Worm (Caenorhabditis elegans): ENCODE results near the gene lgc-41.

The lgc-41 gene

DNA sequence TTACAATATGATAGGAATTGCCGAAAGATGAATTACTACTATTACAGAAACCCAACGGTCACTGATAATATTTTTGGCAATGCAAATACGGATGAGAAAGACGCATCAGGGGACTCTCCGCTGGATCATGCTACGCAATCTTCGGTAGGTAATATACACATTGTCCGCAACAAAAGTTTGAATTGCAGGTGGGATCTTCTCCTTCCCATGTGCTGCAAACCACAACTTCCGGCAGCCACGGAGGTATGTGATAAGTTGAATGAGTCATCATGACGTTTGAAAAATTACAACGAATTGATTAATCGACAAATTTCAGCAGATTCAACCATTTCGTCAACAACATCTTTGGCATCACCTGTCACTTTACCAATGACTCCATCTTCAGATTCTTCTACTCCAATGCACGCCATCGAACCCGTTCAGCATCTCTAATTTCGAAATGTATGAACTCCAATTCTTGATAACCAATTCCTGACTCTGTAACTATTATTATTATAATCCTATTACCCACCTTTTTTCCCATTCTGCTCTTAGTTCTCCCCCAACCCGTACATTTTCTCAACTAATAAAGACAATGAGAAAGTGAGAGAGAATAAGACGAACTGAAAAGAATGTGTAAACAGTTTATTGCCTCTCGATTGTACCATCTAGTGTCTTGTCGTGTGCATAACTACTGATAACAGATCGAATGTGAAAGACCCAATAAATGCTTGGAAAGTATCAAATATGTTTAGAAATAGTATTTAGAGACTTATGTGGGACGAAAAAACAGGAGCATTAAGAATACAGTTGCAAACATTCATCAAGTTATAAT lies 23.3 kb downstream of the lgc-41 start:
- no peak for TF ChIP-seq bed-3 (GFP tag; optimal IDR thresholded peaks at IDR 0.05)
- no peak for TF ChIP-seq mep-1 (tag; optimal IDR thresholded peaks at IDR 0.05)
- no peak for TF ChIP-seq unc-62 (GFP tag; optimal IDR thresholded peaks at IDR 0.05)
- TF ChIP-seq mls-2 (tag; optimal IDR thresholded peaks at IDR 0.05), result no peak
- no peak for TF ChIP-seq nhr-237 (tag; optimal IDR thresholded peaks at IDR 0.05)
- no peak for TF ChIP-seq drap-1 (GFP tag; optimal IDR thresholded peaks at IDR 0.05)
- no peak for TF ChIP-seq pha-4 (tag; optimal IDR thresholded peaks at IDR 0.05)
- no peak for TF ChIP-seq zip-8 (tag; optimal IDR thresholded peaks at IDR 0.05)
- TF ChIP-seq nhr-12 (tag; optimal IDR thresholded peaks at IDR 0.05), result no peak
- TF ChIP-seq hlh-1 (tag; optimal IDR thresholded peaks at IDR 0.05), result no peak
- no peak for TF ChIP-seq nhr-2 (tag; optimal IDR thresholded peaks at IDR 0.05)
- no peak for TF ChIP-seq ham-2 (GFP tag; optimal IDR thresholded peaks at IDR 0.05)

DNA sequence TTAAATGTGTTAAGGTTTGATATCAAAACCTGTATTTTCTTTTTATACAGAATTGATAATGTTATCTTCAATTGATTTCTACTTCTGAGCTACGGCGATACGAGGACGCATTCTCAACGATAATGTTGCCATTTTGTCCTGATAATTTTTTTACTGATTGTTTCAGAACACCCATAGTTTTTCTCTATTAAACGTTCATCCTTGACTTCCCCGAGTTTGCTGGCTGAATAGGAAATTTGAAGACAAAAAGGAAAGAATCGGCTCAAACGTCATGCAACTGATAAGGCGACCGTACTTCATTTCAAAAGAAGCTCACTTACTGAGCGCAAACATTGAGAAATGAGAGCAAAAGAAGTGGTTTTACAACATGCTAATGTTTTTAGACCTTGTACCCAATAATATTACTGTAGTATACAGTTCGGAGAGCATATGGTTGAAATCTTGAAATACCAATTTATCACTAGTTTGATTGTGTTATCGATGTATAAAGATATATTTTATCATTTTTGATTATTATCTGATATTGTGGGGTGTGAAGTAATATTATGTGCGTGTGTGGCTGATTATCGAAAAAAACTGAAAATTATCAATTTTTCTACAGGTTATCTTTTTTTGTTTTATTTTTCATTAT lies 25.2 kb downstream of the lgc-41 start:
- TF ChIP-seq ham-2 (GFP tag; optimal IDR thresholded peaks at IDR 0.05) (no peak), nhr-76 (tag; optimal IDR thresholded peaks at IDR 0.05) (no peak), flh-1 (GFP tag; optimal IDR thresholded peaks at IDR 0.05) (no peak), nhr-28 (tag; optimal IDR thresholded peaks at IDR 0.05) (no peak), nhr-237 (tag; optimal IDR thresholded peaks at IDR 0.05) (no peak), nhr-2 (tag; optimal IDR thresholded peaks at IDR 0.05) (no peak), hlh-1 (tag; optimal IDR thresholded peaks at IDR 0.05) (no peak), mep-1 (tag; optimal IDR thresholded peaks at IDR 0.05) (no peak), elt-3 (tag; optimal IDR thresholded peaks at IDR 0.05) (no peak), ceh-43 (GFP tag; optimal IDR thresholded peaks at IDR 0.05) (no peak), unc-62 (GFP tag; optimal IDR thresholded peaks at IDR 0.05) (no peak), lin-13 (tag; optimal IDR thresholded peaks at IDR 0.05) (no peak), mls-2 (tag; optimal IDR thresholded peaks at IDR 0.05) (no peak)

DNA sequence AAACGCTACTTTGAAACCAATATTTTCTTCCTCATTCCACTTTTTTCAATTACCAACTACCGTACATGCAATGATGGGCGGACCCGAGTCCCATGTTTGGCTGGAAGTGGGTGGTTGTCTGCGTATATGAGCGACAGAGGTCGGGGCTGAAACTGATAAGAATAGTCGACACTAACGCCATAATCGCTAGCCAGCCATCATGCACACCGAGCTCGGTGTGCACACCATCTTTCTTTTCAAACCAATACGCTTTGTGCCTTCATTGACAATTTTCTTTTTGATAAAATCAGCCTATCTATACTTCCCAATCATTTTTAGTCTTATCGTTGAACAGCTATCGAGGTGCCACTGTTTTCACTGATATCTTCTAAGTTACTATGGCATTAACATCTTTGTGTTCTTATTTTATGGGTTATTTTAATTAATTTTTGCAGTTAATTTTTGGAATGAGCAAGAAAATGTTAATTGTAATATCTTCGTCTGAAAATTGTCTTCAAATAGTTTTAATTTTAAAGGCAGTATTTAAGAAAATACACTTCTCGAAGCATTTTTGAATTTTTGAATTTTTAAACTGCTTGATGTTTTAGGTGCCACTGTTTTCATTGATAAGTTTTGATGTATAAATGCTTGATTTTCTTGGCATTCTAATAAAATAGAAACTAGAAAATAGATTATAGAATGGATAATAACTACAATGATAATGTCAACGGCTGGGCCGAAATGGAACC lies 26.7 kb downstream of the lgc-41 start, which contains the start of gene elt-2:
Gene elt-2, plus strand, starts transcription at position 678 of the 728 bp plus-strand sequence.
- TF ChIP-seq mep-1 (tag; optimal IDR thresholded peaks at IDR 0.05) (no peak), mls-2 (tag; optimal IDR thresholded peaks at IDR 0.05) (no peak), nhr-76 (tag; optimal IDR thresholded peaks at IDR 0.05) (no peak), M03D4.4 (tag; optimal IDR thresholded peaks at IDR 0.05) (no peak), unc-62 (GFP tag; optimal IDR thresholded peaks at IDR 0.05) (no peak), unc-39 (tag; optimal IDR thresholded peaks at IDR 0.05) (no peak), ceh-83 (GFP tag; optimal IDR thresholded peaks at IDR 0.05) (no peak), tbx-8 (GFP tag; optimal IDR thresholded peaks at IDR 0.05) (no peak), ham-2 (GFP tag; optimal IDR thresholded peaks at IDR 0.05) (no peak), sem-2 (GFP tag; optimal IDR thresholded peaks at IDR 0.05) (no peak)

DNA sequence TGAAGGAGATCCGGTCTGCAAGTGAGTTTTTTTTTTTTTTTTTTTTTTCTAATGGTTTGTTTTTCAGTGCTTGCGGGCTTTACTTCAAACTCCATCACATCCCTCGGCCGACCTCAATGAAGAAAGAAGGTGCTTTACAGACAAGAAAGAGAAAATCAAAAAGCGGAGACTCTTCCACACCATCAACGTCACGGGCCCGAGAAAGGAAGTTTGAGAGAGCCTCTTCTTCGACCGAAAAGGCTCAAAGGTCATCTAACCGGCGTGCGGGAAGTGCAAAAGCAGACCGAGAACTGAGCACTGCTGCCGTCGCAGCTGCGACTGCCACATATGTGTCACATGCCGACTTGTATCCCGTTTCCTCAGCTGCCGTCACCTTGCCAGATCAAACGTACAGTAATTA lies 28.2 kb downstream of the lgc-41 start:
- TF ChIP-seq lin-13 (tag; optimal IDR thresholded peaks at IDR 0.05), result no peak
- TF ChIP-seq tbx-8 (GFP tag; optimal IDR thresholded peaks at IDR 0.05), result no peak
- TF ChIP-seq unc-120 (tag; optimal IDR thresholded peaks at IDR 0.05; ENCODE audit: poor library complexity, severe bottlenecking), result no peak
- TF ChIP-seq sem-2 (GFP tag; optimal IDR thresholded peaks at IDR 0.05), result no peak
- no peak for TF ChIP-seq drap-1 (GFP tag; optimal IDR thresholded peaks at IDR 0.05)
- TF ChIP-seq M03D4.4 (tag; optimal IDR thresholded peaks at IDR 0.05), result no peak

DNA sequence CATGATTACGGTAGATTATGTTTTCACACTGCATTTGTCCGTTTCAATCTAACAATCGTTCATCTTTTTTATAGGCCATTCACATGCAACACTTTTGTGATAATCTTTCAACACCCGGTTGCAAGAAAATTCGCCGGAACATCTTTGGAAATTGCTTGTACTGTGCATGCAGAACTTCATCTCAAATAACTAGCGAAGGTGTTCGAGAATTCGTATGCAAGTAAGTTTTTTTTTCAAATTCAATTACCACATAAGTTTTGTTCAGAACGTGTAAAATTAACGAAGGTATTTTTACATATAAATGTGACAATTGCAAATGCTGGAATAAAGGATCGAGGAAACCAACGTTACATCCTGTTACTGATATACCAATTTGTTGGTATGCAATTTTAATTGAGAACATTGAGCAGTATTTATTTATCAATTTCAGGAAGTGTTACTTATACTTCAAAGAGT lies 31.3 kb downstream of the lgc-41 start, which contains the start of gene C33D3.3:
Gene C33D3.3, plus strand, starts transcription at position 51 of the 456 bp plus-strand sequence.
- no peak for TF ChIP-seq pha-4 (tag; optimal IDR thresholded peaks at IDR 0.05)
- no peak for TF ChIP-seq cnd-1 (tag; optimal IDR thresholded peaks at IDR 0.05)
- TF ChIP-seq sem-2 (GFP tag; optimal IDR thresholded peaks at IDR 0.05), result no peak

DNA sequence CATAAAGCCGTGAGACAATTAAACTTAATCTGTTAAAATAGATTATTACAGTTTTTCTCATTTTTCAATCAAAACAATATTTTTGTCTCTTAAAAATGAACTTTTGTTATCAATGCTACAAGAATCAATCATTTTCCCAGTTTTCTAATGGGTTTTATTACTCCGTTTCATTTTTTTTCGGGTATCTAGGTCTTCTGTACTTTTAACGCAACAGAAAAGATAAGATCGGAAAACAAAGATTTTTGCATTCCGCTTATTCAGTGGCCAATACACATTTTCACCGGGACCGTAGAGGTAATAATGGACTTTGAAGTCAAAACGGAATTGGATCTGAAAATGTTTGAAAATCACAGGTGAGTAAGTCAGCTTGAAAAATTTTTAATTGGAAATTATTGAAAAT lies 34.7 kb downstream of the lgc-41 start, which contains the start of gene C33D3.4:
Gene C33D3.4, plus strand, starts transcription at position 301 of the 400 bp plus-strand sequence.
- TF ChIP-seq mep-1 (tag; optimal IDR thresholded peaks at IDR 0.05) (no peak), sem-2 (GFP tag; optimal IDR thresholded peaks at IDR 0.05) (no peak), unc-39 (tag; optimal IDR thresholded peaks at IDR 0.05) (no peak), sptf-1 (tag; optimal IDR thresholded peaks at IDR 0.05) (no peak), flh-1 (GFP tag; optimal IDR thresholded peaks at IDR 0.05) (no peak), lsy-2 (tag; optimal IDR thresholded peaks at IDR 0.05) (no peak), nhr-76 (tag; optimal IDR thresholded peaks at IDR 0.05) (no peak)

Measured in whole organism, mixed stage, embryonic.